Fruit fly (Drosophila melanogaster) whole organism, wandering third instar larva: ENCODE data around the gene Glut1.

Source experiments
- Abd-B ChIP-seq: fragments of >200 bp; optimal IDR thresholded peaks from 2 replicates; lab custom pipeline; 2017; ENCODE audit warnings: missing biosample characterization, missing genetic modification characterization
- CG32264 ChIP-seq: fragments of 200-800 bp; sonication (Bioruptor generic); optimal IDR thresholded peaks from 2 replicates; lab custom pipeline; 2016; ENCODE audit warnings: missing biosample characterization, missing genetic modification characterization
- CG9705 ChIP-seq: fragments of 200-800 bp; sonication (Bioruptor generic); optimal IDR thresholded peaks from 2 replicates; lab custom pipeline; 2018; ENCODE audit warnings: missing biosample characterization, mild to moderate bottlenecking, missing genetic modification characterization
- CrebA ChIP-seq: fragments of 200-800 bp; sonication (Bioruptor generic); optimal IDR thresholded peaks from 2 replicates; lab custom pipeline; 2016; ENCODE audit warnings: missing biosample characterization, mild to moderate bottlenecking, missing genetic modification characterization, borderline replicate concordance
- Dfd ChIP-seq: fragments of >200 bp; optimal IDR thresholded peaks from 2 replicates; lab custom pipeline; 2017; ENCODE audit warnings: missing biosample characterization, missing genetic modification characterization
- GATAd ChIP-seq: sonication (Bioruptor generic); optimal IDR thresholded peaks from 2 replicates; lab custom pipeline; 2016; ENCODE audit warnings: missing biosample characterization, missing genetic modification characterization
- HLH106 ChIP-seq: fragments of 200-800 bp; optimal IDR thresholded peaks from 3 replicates; lab custom pipeline; 2019; ENCODE audit warnings: missing biosample characterization, mild to moderate bottlenecking, missing genetic modification characterization, moderate library complexity
- Hnf4 ChIP-seq: fragments of 200-800 bp; sonication (Bioruptor generic); optimal IDR thresholded peaks from 2 replicates; lab custom pipeline; 2016; ENCODE audit warnings: missing biosample characterization, mild to moderate bottlenecking, missing genetic modification characterization
- Hr78 ChIP-seq: fragments of >200 bp; optimal IDR thresholded peaks from 2 replicates; lab custom pipeline; 2017; ENCODE audit warnings: missing biosample characterization, missing genetic modification characterization
- Mio ChIP-seq: sonication (Bioruptor generic); optimal IDR thresholded peaks from 2 replicates; lab custom pipeline; 2016; ENCODE audit warnings: missing biosample characterization, missing genetic modification characterization
- N ChIP-seq: fragments of >200 bp; optimal IDR thresholded peaks from 2 replicates; lab custom pipeline; 2018; ENCODE audit warnings: missing biosample characterization, missing external identifiers, missing genetic modification characterization
- OdsH ChIP-seq: fragments of 200-800 bp; sonication (Bioruptor generic); optimal IDR thresholded peaks from 2 replicates; lab custom pipeline; 2016; ENCODE audit warnings: missing biosample characterization, mild to moderate bottlenecking, missing genetic modification characterization
- Rel ChIP-seq, 2 experiments: fragments of 200-800 bp; sonication (Bioruptor generic) in 1 of 2; optimal IDR thresholded peaks; 2 replicates in 1 of 2; 3 replicates in 1 of 2; lab custom pipeline; 2016 to 2019; ENCODE audit warnings: mild to moderate bottlenecking in 2 of 2, missing biosample characterization in 2 of 2, missing genetic modification characterization in 2 of 2, moderate library complexity in 1 of 2
- Vsx2 ChIP-seq: fragments of 200-300, 225-300 bp; sonication (Bioruptor generic); optimal IDR thresholded peaks from 2 replicates; lab custom pipeline; 2018; ENCODE audit warnings: missing biosample characterization, missing genetic modification characterization; ENCODE audit not compliant: partially characterized antibody
- dl ChIP-seq, 2 experiments: fragments of 175-275, 200-275 bp in 1 of 2; fragments of 200-275 bp in 1 of 2; sonication (Bioruptor generic); optimal IDR thresholded peaks; lab custom pipeline; 2018; ENCODE audit warnings: mild to moderate bottlenecking in 2 of 2, missing biosample characterization in 2 of 2, missing genetic modification characterization in 2 of 2, moderate library complexity in 2 of 2; ENCODE audit not compliant: partially characterized antibody in 2 of 2, insufficient read depth in 1 of 2
- dmrt93B ChIP-seq: fragments of 200-800 bp; sonication (Bioruptor generic); optimal IDR thresholded peaks from 2 replicates; lab custom pipeline; 2018; ENCODE audit warnings: missing biosample characterization, mild to moderate bottlenecking, missing genetic modification characterization
- ey ChIP-seq: fragments of 200-800 bp; sonication (Bioruptor generic); optimal IDR thresholded peaks from 2 replicates; lab custom pipeline; 2016; ENCODE audit warnings: missing biosample characterization, missing genetic modification characterization
- foxo ChIP-seq, 2 experiments: fragments of 200-800 bp; sonication (Bioruptor generic); optimal IDR thresholded peaks; 2 replicates in 1 of 2; 3 replicates in 1 of 2; lab custom pipeline; 2016 to 2017; ENCODE audit warnings: missing biosample characterization in 2 of 2, missing genetic modification characterization in 2 of 2
- fru ChIP-seq: fragments of 200-800 bp; sonication (Bioruptor generic); optimal IDR thresholded peaks from 3 replicates; lab custom pipeline; 2016; ENCODE audit warnings: missing biosample characterization, mild to moderate bottlenecking, missing genetic modification characterization
- h ChIP-seq: fragments of 200-800 bp; sonication (Bioruptor generic); optimal IDR thresholded peaks from 3 replicates; lab custom pipeline; 2016; ENCODE audit warnings: missing biosample characterization, mild to moderate bottlenecking, missing genetic modification characterization
- jim ChIP-seq: fragments of 175-275, 200-325 bp; sonication (Bioruptor generic); optimal IDR thresholded peaks from 2 replicates; lab custom pipeline; 2016; ENCODE audit warnings: missing biosample characterization, mild to moderate bottlenecking, missing genetic modification characterization
- lola ChIP-seq: fragments of >200 bp; optimal IDR thresholded peaks from 2 replicates; lab custom pipeline; 2017; ENCODE audit warnings: missing biosample characterization, missing genetic modification characterization
- pan ChIP-seq: fragments of >200 bp; optimal IDR thresholded peaks from 2 replicates; lab custom pipeline; 2017
- psq ChIP-seq: fragments of 200-800 bp; sonication (Bioruptor generic); optimal IDR thresholded peaks from 3 replicates; lab custom pipeline; 2017; ENCODE audit warnings: missing biosample characterization, mild to moderate bottlenecking, missing genetic modification characterization, moderate library complexity
- rgr ChIP-seq: fragments of 200-800 bp; sonication (Bioruptor generic); optimal IDR thresholded peaks from 3 replicates; lab custom pipeline; 2016; ENCODE audit warnings: missing biosample characterization, mild to moderate bottlenecking, missing genetic modification characterization
- sage ChIP-seq: fragments of 200-800 bp; sonication (Bioruptor generic); optimal IDR thresholded peaks from 2 replicates; lab custom pipeline; 2016; ENCODE audit warnings: missing biosample characterization, mild to moderate bottlenecking, missing genetic modification characterization
- tai ChIP-seq: sonication (Bioruptor generic); optimal IDR thresholded peaks from 2 replicates; lab custom pipeline; 2016; ENCODE audit warnings: missing biosample characterization, missing genetic modification characterization
- usp ChIP-seq: fragments of >200 bp; optimal IDR thresholded peaks from 2 replicates; lab custom pipeline; 2017; ENCODE audit warnings: missing biosample characterization, missing genetic modification characterization
- woc ChIP-seq: sonication (Bioruptor generic); optimal IDR thresholded peaks from 2 replicates; lab custom pipeline; 2016; ENCODE audit warnings: missing biosample characterization, mild to moderate bottlenecking, missing genetic modification characterization

Glut1 gene

DNA sequence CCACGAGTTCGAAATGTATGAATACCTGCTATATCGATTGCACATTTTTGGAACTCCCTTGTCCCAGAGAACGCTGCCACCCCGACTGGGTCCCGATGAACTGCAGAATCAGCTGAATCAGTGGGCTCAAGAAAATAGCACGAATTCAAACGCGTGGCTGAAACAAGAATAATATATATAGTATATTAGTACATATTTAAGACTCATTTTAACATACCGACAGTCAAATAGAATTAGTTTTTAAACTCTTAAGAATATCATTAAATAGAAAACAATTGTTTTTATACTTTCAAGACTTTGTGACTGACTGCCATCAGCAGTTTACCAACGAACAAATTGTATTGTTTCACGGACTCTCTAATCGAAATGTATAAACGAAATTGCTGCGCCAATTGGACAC is 16.8 kb upstream of the Glut1 start, which contains the start of gene CG34057:
Gene CG34057 (plus strand): TSS at position 301 of the 400 bp plus-strand sequence.
- no peak for TF ChIP-seq h (GFP tag; lab: Kevin White, UChicago)

DNA sequence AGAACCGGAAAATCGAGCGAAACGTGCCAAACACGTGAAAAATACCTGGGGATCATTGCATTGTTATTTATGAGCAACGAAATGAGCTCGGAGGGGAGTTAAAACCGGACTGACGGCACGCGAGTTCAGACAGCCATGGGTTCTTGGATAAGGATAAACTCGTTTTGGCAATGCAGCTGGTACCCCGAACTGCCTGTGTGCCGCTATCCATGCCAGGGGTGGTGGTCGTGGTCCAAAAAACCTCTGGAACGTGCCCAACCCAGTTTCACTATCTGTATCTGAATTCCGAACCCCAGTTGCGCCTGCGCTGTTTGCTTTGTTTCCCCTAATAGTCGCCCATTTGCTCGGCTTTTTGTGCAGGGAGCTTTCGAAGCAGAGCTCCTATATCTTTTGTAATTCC is 14.6 kb upstream of the Glut1 start:
- no peak for TF ChIP-seq Dfd (GFP tag; lab: Kevin White, UChicago)

DNA sequence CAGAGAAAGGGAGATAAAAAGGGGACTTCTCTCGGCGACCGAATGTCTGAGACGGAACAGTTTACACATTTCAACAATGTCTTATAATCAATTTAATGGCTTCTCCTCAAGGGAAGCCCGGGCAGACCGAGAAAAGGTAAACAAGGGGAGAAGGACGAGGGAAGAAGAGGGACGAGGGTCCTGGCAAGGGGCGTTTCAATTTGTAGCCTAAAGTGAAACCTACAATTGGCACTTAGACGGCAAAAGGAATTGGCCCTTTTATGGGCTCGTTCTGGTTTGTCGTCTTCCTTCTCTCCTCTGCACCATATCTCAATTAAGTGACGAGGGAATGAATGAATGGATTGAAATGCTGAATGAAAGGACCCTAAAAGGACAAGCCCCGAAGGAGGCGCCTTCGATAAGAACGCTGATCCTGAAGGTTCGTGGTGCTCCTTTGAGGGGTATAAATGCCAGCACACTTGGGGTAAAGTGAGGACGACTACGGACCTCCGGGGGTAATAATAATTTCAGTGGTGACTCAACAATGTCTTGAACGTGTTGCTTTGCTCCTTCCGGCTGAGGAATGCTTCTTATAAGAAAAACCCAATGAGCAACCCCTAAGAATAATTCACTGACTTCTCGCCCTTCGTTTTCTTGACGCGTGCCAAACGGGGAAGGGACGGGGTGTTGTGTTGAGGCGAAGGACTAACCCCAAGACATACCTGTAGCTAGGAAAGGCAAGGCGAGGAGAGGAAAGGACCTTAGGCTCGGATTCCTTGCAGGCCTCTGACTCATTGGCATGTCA is 13.2 kb upstream of the Glut1 start:
- TF ChIP-seq ey, result no peak
- TF ChIP-seq woc, result no peak
- TF ChIP-seq HLH106 (tag; lab: Kevin White, UChicago), result no peak
- no peak for TF ChIP-seq N (GFP tag; lab: Kevin White, UChicago)

- no peak for TF ChIP-seq Abd-B (GFP tag; lab: Kevin White, UChicago)
- TF ChIP-seq h (GFP tag; lab: Kevin White, UChicago), result no peak
- TF ChIP-seq N (GFP tag; lab: Kevin White, UChicago), result no peak
- TF ChIP-seq CrebA, result no peak
- no peak for TF ChIP-seq Mio (GFP tag; lab: Kevin White, UChicago)
- TF ChIP-seq foxo (GFP tag; optimal IDR thresholded peaks at IDR 0.05; lab: Kevin White, UChicago), result no peak
- no peak for TF ChIP-seq jim (GFP tag; lab: Kevin White, UChicago)
- no peak for TF ChIP-seq CG9705 (GFP tag; lab: Kevin White, UChicago)
- TF ChIP-seq rgr, result no peak
- TF ChIP-seq ey, result no peak
- TF ChIP-seq GATAd (GFP tag; lab: Kevin White, UChicago), result no peak
- no peak for TF ChIP-seq dl (GFP tag; optimal IDR thresholded peaks at IDR 0.05; lab: Kevin White, UChicago; ENCODE audit: insufficient read depth in 1 of 2, partially characterized antibody in 2 of 2)
- no peak for TF ChIP-seq Vsx2 (GFP tag; lab: Kevin White, UChicago)
- no peak for TF ChIP-seq OdsH (GFP tag; lab: Kevin White, UChicago)
- no peak for TF ChIP-seq sage (GFP tag; lab: Kevin White, UChicago)
- no peak for TF ChIP-seq Hr78 (GFP tag; lab: Kevin White, UChicago)
- no peak for TF ChIP-seq fru (GFP tag; lab: Kevin White, UChicago)
Observed at dm6 chr3L:901442-901841, 12.4 kb upstream of the Glut1 start.

- TF ChIP-seq Hr78 (GFP tag; lab: Kevin White, UChicago) (no peak), N (GFP tag; lab: Kevin White, UChicago) (no peak), jim (GFP tag; lab: Kevin White, UChicago) (no peak), Rel (GFP tag; optimal IDR thresholded peaks at IDR 0.05; lab: Kevin White, UChicago) (no peak), Rel (tag; optimal IDR thresholded peaks at IDR 0.05; lab: Kevin White, UChicago) (no peak), fru (GFP tag; lab: Kevin White, UChicago) (no peak), Hnf4 (no peak), dmrt93B (GFP tag; lab: Kevin White, UChicago) (no peak), CG32264 (GFP tag; lab: Kevin White, UChicago) (no peak), lola (no peak), OdsH (GFP tag; lab: Kevin White, UChicago) (no peak), Mio (GFP tag; lab: Kevin White, UChicago) (no peak), psq (GFP tag; lab: Kevin White, UChicago) (no peak), tai (GFP tag; lab: Kevin White, UChicago) (no peak), Vsx2 (GFP tag; lab: Kevin White, UChicago) (no peak), Dfd (GFP tag; lab: Kevin White, UChicago) (no peak), woc (no peak), sage (GFP tag; lab: Kevin White, UChicago) (no peak), GATAd (GFP tag; lab: Kevin White, UChicago) (no peak)
Observed at dm6 chr3L:902598-902997, 11.3 kb upstream of the Glut1 start, which contains the start of gene mat. TSS of gene mat (plus strand) at chr3L:902898.

dm6 chr3L:903900-904299 is 10.0 kb upstream of the Glut1 start:
- TF ChIP-seq CG32264 (GFP tag; lab: Kevin White, UChicago) (no peak), sage (GFP tag; lab: Kevin White, UChicago) (no peak), Hnf4 (no peak), Hr78 (GFP tag; lab: Kevin White, UChicago) (no peak), dl (GFP tag; optimal IDR thresholded peaks at IDR 0.05; lab: Kevin White, UChicago; ENCODE audit: insufficient read depth in 1 of 2, partially characterized antibody in 2 of 2) (no peak), woc (no peak), pan (lab: Kevin White, UChicago) (no peak), psq (GFP tag; lab: Kevin White, UChicago) (no peak), usp (GFP tag; lab: Kevin White, UChicago) (no peak), jim (GFP tag; lab: Kevin White, UChicago) (no peak), h (GFP tag; lab: Kevin White, UChicago) (no peak)
